Worm (Caenorhabditis elegans): ENCODE results near the gene F01E11.3.

F01E11.3 gene

DNA sequence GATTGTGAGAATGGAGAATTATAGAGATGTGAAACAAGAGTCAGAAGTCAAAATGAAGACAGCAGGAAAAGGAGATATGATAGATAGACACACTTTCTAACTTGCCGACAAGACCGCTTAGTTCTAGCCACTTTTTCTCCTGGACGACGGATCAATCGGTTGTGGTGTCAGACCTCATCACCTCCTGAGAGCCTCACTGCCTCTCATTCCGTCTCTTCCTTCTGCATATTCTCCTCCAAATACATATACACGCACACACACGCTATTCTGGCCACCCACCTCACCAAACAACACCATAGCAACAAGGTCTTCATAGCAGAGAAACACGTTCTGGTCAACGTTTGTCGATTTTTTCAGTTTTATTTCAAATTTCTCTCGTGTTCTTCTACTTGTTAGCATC is at the start of gene F01E11.3:
Gene F01E11.3, plus strand, starts transcription at position 301 of the 400 bp plus-strand sequence.
- no peak for TF ChIP-seq dmd-4 (tag; optimal IDR thresholded peaks at IDR 0.05; ENCODE audit: borderline replicate concordance)

DNA sequence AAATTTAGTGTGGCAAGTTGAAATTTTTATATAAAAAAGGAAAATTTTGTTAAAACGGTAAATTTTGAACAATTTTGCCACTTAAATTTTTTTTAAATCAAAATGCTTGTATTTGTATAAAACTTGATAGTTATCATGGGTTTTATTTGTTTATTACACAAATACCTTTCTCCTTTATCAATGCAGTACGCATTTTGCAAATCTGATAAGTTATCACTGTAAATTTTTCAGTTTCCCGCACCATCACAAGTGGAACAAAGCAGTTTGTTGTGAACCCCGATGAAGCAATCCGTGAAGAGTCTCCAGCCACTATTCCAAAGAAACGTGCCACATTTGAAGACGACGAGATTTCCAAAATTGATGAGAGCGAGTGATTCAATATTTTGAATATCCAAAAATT is 47.0 kb upstream of the F01E11.3 start:
- TF ChIP-seq gmeb-2 (tag; optimal IDR thresholded peaks at IDR 0.05) (no peak), elt-2 (tag; optimal IDR thresholded peaks at IDR 0.05) (peak; percentile 77)

DNA sequence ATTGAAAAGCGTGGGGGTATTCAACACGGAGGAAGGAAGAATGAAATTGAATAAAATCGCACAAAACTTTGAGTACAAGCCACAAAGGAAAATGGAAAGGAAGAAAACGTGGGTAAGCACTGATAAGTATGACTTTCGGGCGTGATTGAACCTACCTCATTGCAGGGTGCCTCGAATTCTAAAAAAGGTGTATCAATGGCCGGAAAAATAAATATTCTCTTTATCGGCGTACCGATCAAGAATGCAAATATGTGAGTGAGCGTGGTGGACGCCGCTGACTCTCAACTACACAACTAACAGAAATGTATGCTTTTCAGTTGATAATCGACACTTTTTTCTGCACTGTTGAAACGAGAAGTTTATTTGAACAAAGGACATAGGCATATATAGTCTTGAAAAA is 42.7 kb upstream of the F01E11.3 start, which contains the start of gene otpl-3:
Gene otpl-3, minus strand, starts transcription at position 304 of the 400 bp plus-strand sequence.
- TF ChIP-seq unc-55 (GFP tag; optimal IDR thresholded peaks at IDR 0.05) (no peak), elt-2 (tag; optimal IDR thresholded peaks at IDR 0.05) (peak; percentile 8)

DNA sequence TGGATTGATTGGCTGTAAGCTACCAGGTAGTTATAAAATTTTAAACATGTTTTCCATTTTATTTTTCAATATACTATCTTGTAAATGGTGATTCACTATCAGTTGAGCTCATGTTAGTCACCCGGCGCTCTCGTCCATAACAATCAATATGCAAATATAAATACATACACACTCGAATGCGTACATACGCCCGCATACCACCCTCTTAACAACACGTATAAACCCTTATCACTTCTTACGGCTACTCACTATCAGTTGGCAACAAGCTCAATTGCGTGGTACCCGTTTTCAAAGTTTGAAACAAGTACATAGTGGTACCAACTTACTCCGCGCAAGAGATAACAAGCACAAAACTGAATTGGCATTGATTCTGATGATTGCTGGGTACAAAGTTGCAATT is 40.2 kb upstream of the F01E11.3 start:
- TF ChIP-seq elt-2 (tag; optimal IDR thresholded peaks at IDR 0.05) (peak; percentile 92), ceh-34 (tag; optimal IDR thresholded peaks at IDR 0.05) (no peak)

DNA sequence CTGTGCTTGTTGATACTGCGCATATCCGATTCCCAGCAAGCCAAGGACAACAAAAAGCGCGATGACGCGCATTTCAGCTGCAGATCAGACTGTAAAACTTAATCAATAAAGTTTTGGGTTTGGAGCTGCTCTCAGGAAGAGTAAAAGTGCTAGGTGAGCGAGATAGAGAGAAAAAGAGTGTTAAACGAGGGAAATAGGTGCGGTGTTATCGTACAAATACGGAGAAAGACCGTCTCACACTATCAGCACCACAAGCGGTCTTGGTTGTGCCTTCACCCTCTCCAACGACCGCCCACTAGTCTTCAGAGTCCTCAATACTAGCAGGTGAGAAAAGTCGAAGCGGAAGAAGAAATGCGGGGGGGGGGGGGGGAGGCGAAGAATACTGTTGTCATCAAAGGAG is 38.6 kb upstream of the F01E11.3 start, which contains the start of gene F14B8.5:
Gene F14B8.5, minus strand, starts transcription at position 127 of the 400 bp plus-strand sequence.
- TF ChIP-seq pag-3 (tag; optimal IDR thresholded peaks at IDR 0.05; ENCODE audit: borderline replicate concordance) (no peak), elt-2 (tag; optimal IDR thresholded peaks at IDR 0.05) (peak; percentile 23), madf-2 (tag; optimal IDR thresholded peaks at IDR 0.05) (no peak)

DNA sequence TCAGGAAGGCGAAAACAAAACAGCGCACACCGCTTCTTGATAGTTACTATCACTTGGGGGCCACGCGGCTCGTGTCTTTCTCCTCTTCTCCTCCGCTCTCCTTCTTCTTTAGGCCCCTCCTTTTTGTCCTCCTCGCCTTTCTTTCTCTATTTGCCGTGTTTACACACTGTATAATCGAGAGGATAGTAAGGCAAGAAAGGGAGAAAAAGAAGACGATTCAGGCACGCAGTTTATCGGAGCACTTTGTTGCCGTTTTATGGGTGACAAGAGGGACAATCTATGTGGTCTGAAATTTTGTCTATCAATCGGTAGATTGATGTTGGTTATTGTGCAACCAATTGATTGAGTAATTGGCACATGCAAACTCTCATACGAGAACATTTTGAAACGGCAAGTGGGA is 35.0 kb upstream of the F01E11.3 start, which contains the start of gene F14B8.6:
Gene F14B8.6, minus strand, starts transcription at position 292 of the 400 bp plus-strand sequence.
- TF ChIP-seq pax-1 (tag; optimal IDR thresholded peaks at IDR 0.05) (no peak), ceh-45 (GFP tag; IDR thresholded peaks at IDR 0.05) (no peak), hlh-8 (tag; optimal IDR thresholded peaks at IDR 0.05) (no peak), sox-2 (GFP tag; IDR thresholded peaks at IDR 0.05) (no peak), elt-2 (tag; optimal IDR thresholded peaks at IDR 0.05) (peak; percentile 76)

DNA sequence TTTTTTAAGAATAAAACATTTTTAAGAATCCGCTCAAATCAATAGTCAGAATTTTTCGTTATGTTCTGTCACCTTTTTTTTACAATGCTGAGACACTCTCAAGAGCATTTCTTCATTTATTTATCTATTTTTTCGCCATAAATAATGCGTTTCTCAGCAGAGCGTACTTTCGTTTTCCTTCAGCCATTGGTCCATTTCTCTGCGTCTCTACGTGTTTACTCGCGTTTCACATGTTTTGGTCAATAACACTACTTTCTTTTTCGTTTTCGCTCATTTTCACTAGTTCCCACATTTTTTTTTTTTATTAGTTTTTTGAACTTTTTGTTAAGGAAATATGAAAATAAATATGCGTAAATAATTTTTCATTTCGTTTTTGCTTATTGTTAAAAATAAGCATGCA is 32.7 kb upstream of the F01E11.3 start:
- no peak for TF ChIP-seq F13H6.1 (tag; optimal IDR thresholded peaks at IDR 0.05)
- TF ChIP-seq elt-4 (tag; optimal IDR thresholded peaks at IDR 0.05) = no peak
- TF ChIP-seq nfya-1 (tag; optimal IDR thresholded peaks at IDR 0.05) = peak; percentile 85
- TF ChIP-seq unc-42 (tag; optimal IDR thresholded peaks at IDR 0.05) = peak; percentile 27
- peak; percentile 9 for TF ChIP-seq ceh-31 (tag; optimal IDR thresholded peaks at IDR 0.05)

DNA sequence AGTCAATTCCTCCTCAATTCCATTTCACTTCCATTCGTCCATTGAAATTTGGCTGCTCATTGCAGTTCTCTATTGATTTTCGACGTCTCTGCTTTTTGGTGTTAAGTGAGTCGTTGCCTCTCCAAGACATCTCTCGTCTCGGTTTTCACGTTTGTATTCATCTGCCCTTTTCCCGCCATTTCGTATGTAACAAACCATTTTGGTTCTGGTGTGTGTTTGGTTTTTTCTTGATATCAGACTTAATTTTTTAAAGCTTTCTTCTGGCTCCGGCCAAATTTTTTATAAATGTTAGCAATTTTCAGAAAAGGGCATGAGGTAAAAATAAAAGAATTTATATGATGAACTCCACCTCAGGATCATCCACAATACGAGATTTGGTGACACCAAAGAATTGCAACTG is 31.7 kb upstream of the F01E11.3 start, which contains the start of gene C16E9.2:
Gene C16E9.2, plus strand, starts transcription at position 301 of the 400 bp plus-strand sequence.
- TF ChIP-seq eyg-1 (tag; optimal IDR thresholded peaks at IDR 0.05) (no peak), ztf-16 (tag; optimal IDR thresholded peaks at IDR 0.05) (no peak), tbx-7 (tag; optimal IDR thresholded peaks at IDR 0.05) (no peak), ceh-45 (GFP tag; IDR thresholded peaks at IDR 0.05) (no peak), ceh-18 (tag; optimal IDR thresholded peaks at IDR 0.05) (no peak), ceh-14 (tag; optimal IDR thresholded peaks at IDR 0.05) (no peak), fax-1 (tag; optimal IDR thresholded peaks at IDR 0.05) (no peak), unc-86 (tag; optimal IDR thresholded peaks at IDR 0.05) (no peak), ceh-30 (tag; optimal IDR thresholded peaks at IDR 0.05) (no peak), lim-6 (tag; optimal IDR thresholded peaks at IDR 0.05) (no peak), sox-4 (tag; optimal IDR thresholded peaks at IDR 0.05) (no peak)

DNA sequence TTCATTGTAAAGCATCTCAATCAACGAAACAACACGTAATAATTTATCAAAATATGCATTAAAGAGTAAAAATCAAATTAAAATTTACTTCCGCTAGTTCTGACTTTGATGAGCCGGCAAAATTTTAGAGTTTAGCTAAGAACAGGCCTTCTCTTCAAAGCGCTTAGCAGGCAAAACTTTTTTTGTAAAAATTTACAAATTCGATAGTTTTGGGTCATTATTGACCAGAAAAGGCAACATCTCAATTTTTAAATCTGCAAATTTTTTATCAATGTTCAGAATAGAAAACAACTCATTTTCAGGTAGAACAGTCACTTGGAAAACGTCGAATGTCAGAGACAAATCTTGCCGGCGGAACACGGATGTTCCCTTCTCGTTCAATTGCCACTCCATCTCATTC is 29.4 kb upstream of the F01E11.3 start:
- TF ChIP-seq elt-4 (tag; optimal IDR thresholded peaks at IDR 0.05) (no peak), lim-6 (tag; optimal IDR thresholded peaks at IDR 0.05) (no peak)
